Fruit fly (Drosophila melanogaster) whole organism, embryonic: Measurements from ENCODE around the gene Ide.

Experiments used
- Bteb2 ChIP-seq: fragments of 200-800 bp; sonication (Bioruptor generic); optimal IDR thresholded peaks from 2 replicates; lab custom pipeline; 2016; ENCODE audit warnings: missing biosample characterization, missing genetic modification characterization
- CG10267 ChIP-seq: fragments of 200-800 bp; sonication (Bioruptor generic); optimal IDR thresholded peaks from 2 replicates; lab custom pipeline; 2018; ENCODE audit warnings: missing biosample characterization, mild to moderate bottlenecking, missing genetic modification characterization, moderate library complexity
- CG10462 ChIP-seq: fragments of 200-800 bp; sonication (Bioruptor generic); optimal IDR thresholded peaks from 2 replicates; lab custom pipeline; 2016; ENCODE audit warnings: missing biosample characterization, missing genetic modification characterization
- CG13287 ChIP-seq: fragments of 200-800 bp; sonication (Bioruptor generic); IDR thresholded peaks from 2 replicates; pipeline ENCODE4 v1.3.6; 2022; ENCODE audit warnings: missing biosample characterization, missing genetic modification characterization; ENCODE audit not compliant: partially characterized antibody
- CG13296 ChIP-seq: fragments of 200-800 bp; sonication (Bioruptor generic); optimal IDR thresholded peaks from 3 replicates; lab custom pipeline; 2018; ENCODE audit warnings: missing biosample characterization, mild to moderate bottlenecking, missing genetic modification characterization
- CG17829 ChIP-seq: fragments of 200-800 bp; optimal IDR thresholded peaks from 2 replicates; lab custom pipeline; 2019; ENCODE audit warnings: missing biosample characterization, mild to moderate bottlenecking, missing genetic modification characterization, moderate library complexity
- CG18262 ChIP-seq: fragments of 200-800 bp; optimal IDR thresholded peaks from 3 replicates; lab custom pipeline; 2019; ENCODE audit warnings: missing biosample characterization, mild to moderate bottlenecking, missing genetic modification characterization, moderate library complexity
- CG1832 ChIP-seq: fragments of 200-800 bp; sonication (Bioruptor generic); optimal IDR thresholded peaks from 2 replicates; lab custom pipeline; 2017; ENCODE audit warnings: missing biosample characterization, mild to moderate bottlenecking, missing genetic modification characterization, inconsistent platforms
- CG34224 ChIP-seq: fragments of 200-800 bp; sonication (Bioruptor generic); IDR thresholded peaks from 3 replicates; pipeline ENCODE4 v1.3.6; 2022; ENCODE audit warnings: missing biosample characterization, missing genetic modification characterization; ENCODE audit not compliant: partially characterized antibody
- CG42726 ChIP-seq: fragments of 200-800 bp; sonication (Bioruptor generic); IDR thresholded peaks from 2 replicates; pipeline ENCODE4 v1.3.6; 2022; ENCODE audit warnings: missing biosample characterization, missing genetic modification characterization; ENCODE audit not compliant: partially characterized antibody
- Elba2 ChIP-seq: fragments of 200-800 bp; sonication (Bioruptor generic); optimal IDR thresholded peaks from 3 replicates; lab custom pipeline; 2016; ENCODE audit warnings: missing biosample characterization, missing genetic modification characterization
- Ets97D ChIP-seq: fragments of 200-800 bp; sonication (Bioruptor generic); optimal IDR thresholded peaks from 3 replicates; lab custom pipeline; 2016; ENCODE audit warnings: missing biosample characterization, missing genetic modification characterization
- HLH3B ChIP-seq: fragments of 200-800 bp; sonication (Bioruptor generic); IDR thresholded peaks from 2 replicates; pipeline ENCODE4 v1.3.6; 2022; ENCODE audit warnings: missing biosample characterization, missing genetic modification characterization
- HLH4C ChIP-seq: fragments of 200-800 bp; sonication (Bioruptor generic); IDR thresholded peaks from 3 replicates; pipeline ENCODE4 v1.3.6; 2022; ENCODE audit warnings: missing biosample characterization, missing genetic modification characterization; ENCODE audit not compliant: partially characterized antibody
- HLH54F ChIP-seq: fragments of 200-800 bp; sonication (Bioruptor generic); optimal IDR thresholded peaks from 3 replicates; lab custom pipeline; 2016; ENCODE audit warnings: missing biosample characterization, missing genetic modification characterization
- HmgZ ChIP-seq: fragments of 200-800 bp; sonication (Bioruptor generic); optimal IDR thresholded peaks from 2 replicates; lab custom pipeline; 2018; ENCODE audit warnings: missing biosample characterization, mild to moderate bottlenecking, missing genetic modification characterization
- Hmr ChIP-seq: fragments of 200-800 bp; sonication (Bioruptor generic); optimal IDR thresholded peaks from 3 replicates; lab custom pipeline; 2017; ENCODE audit warnings: mild to moderate bottlenecking, missing biosample characterization, missing genetic modification reagents, missing genetic modification characterization
- Lhr ChIP-seq: fragments of 200-800 bp; sonication (Bioruptor generic); optimal IDR thresholded peaks from 3 replicates; lab custom pipeline; 2017; ENCODE audit warnings: mild to moderate bottlenecking, missing biosample characterization, missing genetic modification reagents, missing genetic modification characterization
- MESR4 ChIP-seq: fragments of 200-800 bp; sonication (Bioruptor generic); optimal IDR thresholded peaks from 2 replicates; lab custom pipeline; 2018; ENCODE audit warnings: missing biosample characterization, mild to moderate bottlenecking, missing genetic modification characterization, moderate library complexity
- Myb ChIP-seq: fragments of 200-800 bp; sonication (Bioruptor generic); optimal IDR thresholded peaks from 2 replicates; lab custom pipeline; 2016; ENCODE audit warnings: missing biosample characterization, missing genetic modification characterization
- Nf-YB ChIP-seq: fragments of 200-800 bp; sonication (Bioruptor generic); optimal IDR thresholded peaks from 3 replicates; lab custom pipeline; 2019; ENCODE audit warnings: missing biosample characterization, mild to moderate bottlenecking, missing genetic modification characterization, moderate library complexity
- Optix ChIP-seq: fragments of 200-800 bp; sonication (Bioruptor generic); IDR thresholded peaks from 3 replicates; pipeline ENCODE4 v1.3.6; 2022; ENCODE audit warnings: missing biosample characterization, missing genetic modification characterization
- Scr ChIP-seq: fragments of 200-800 bp; sonication (Bioruptor generic); IDR thresholded peaks from 2 replicates; pipeline ENCODE4 v1.3.6; 2022; ENCODE audit warnings: missing biosample characterization, missing genetic modification characterization; ENCODE audit not compliant: partially characterized antibody
- Sry-β ChIP-seq: fragments of 200-800 bp; sonication (Bioruptor generic); optimal IDR thresholded peaks from 2 replicates; lab custom pipeline; 2018; ENCODE audit warnings: missing biosample characterization, mild to moderate bottlenecking, missing genetic modification characterization, moderate library complexity
- YL-1 ChIP-seq: fragments of 200-800 bp; sonication (Bioruptor generic); optimal IDR thresholded peaks from 3 replicates; lab custom pipeline; 2017; ENCODE audit warnings: missing biosample characterization, mild to moderate bottlenecking, missing genetic modification characterization
- ab ChIP-seq: fragments of 200-800 bp; sonication (Bioruptor generic); optimal IDR thresholded peaks from 2 replicates; lab custom pipeline; 2016; ENCODE audit warnings: missing biosample characterization, missing genetic modification characterization
- amos ChIP-seq: fragments of 200-800 bp; sonication (Bioruptor generic); IDR thresholded peaks from 2 replicates; pipeline ENCODE4 v1.3.6; 2022; ENCODE audit warnings: missing biosample characterization, missing genetic modification characterization; ENCODE audit not compliant: partially characterized antibody
- bigmax ChIP-seq: fragments of 200-800 bp; sonication (Bioruptor generic); optimal IDR thresholded peaks from 2 replicates; lab custom pipeline; 2018; ENCODE audit warnings: missing biosample characterization, mild to moderate bottlenecking, missing genetic modification characterization
- btn ChIP-seq: fragments of 200-800 bp; sonication (Bioruptor generic); optimal IDR thresholded peaks from 2 replicates; lab custom pipeline; 2016; ENCODE audit warnings: missing biosample characterization, missing genetic modification characterization
- crp ChIP-seq, 2 experiments: fragments of 200-800 bp; sonication (Bioruptor generic); optimal IDR thresholded peaks; 2 replicates in 1 of 2; 3 replicates in 1 of 2; lab custom pipeline; 2017; ENCODE audit warnings: missing biosample characterization in 2 of 2, missing genetic modification characterization in 2 of 2, mild to moderate bottlenecking in 1 of 2, moderate library complexity in 1 of 2
- dan ChIP-seq: fragments of 200-800 bp; sonication (Bioruptor generic); IDR thresholded peaks from 2 replicates; pipeline ENCODE4 v1.3.6; 2022; ENCODE audit warnings: missing biosample characterization, missing genetic modification characterization
- gcm ChIP-seq: fragments of 200-800 bp; sonication (Bioruptor generic); optimal IDR thresholded peaks from 2 replicates; lab custom pipeline; 2019; ENCODE audit warnings: missing biosample characterization, mild to moderate bottlenecking, missing genetic modification characterization, moderate library complexity
- gfzf ChIP-seq: fragments of 200-800 bp; sonication (Bioruptor generic); optimal IDR thresholded peaks from 2 replicates; lab custom pipeline; 2016; ENCODE audit warnings: missing biosample characterization, mild to moderate bottlenecking, missing genetic modification characterization, moderate library complexity
- insv ChIP-seq, 2 experiments: fragments of 200-800 bp; sonication (Bioruptor generic); optimal IDR thresholded peaks; 3 replicates each; lab custom pipeline; 2016 to 2018; ENCODE audit warnings: missing biosample characterization in 2 of 2, missing genetic modification characterization in 2 of 2
- lbe ChIP-seq: fragments of 200-800 bp; sonication (Bioruptor generic); optimal IDR thresholded peaks from 2 replicates; lab custom pipeline; 2016; ENCODE audit warnings: missing biosample characterization, mild to moderate bottlenecking, missing genetic modification characterization
- mam ChIP-seq: fragments of 200-800 bp; sonication (Bioruptor generic); optimal IDR thresholded peaks from 3 replicates; lab custom pipeline; 2016; ENCODE audit warnings: missing biosample characterization, missing genetic modification characterization
- nerfin-2 ChIP-seq: fragments of 200-800 bp; sonication (Bioruptor generic); IDR thresholded peaks from 2 replicates; pipeline ENCODE4 v1.3.6; 2022; ENCODE audit warnings: missing biosample characterization, missing genetic modification characterization; ENCODE audit not compliant: partially characterized antibody
- nmo ChIP-seq: fragments of 200-800 bp; sonication (Bioruptor generic); optimal IDR thresholded peaks from 2 replicates; lab custom pipeline; 2018; ENCODE audit warnings: missing biosample characterization, mild to moderate bottlenecking, missing genetic modification characterization, moderate library complexity
- pros ChIP-seq: fragments of 200-800 bp; sonication (Bioruptor generic); optimal IDR thresholded peaks from 3 replicates; lab custom pipeline; 2019; ENCODE audit warnings: missing biosample characterization, mild to moderate bottlenecking, missing genetic modification characterization, moderate library complexity
- ro ChIP-seq: fragments of 200-800 bp; sonication (Bioruptor generic); IDR thresholded peaks from 2 replicates; pipeline ENCODE4 v1.3.6; 2022; ENCODE audit warnings: missing biosample characterization, missing genetic modification characterization
- row ChIP-seq: fragments of 200-800 bp; sonication (Bioruptor generic); IDR thresholded peaks from 3 replicates; pipeline ENCODE4 v1.3.6; 2022; ENCODE audit warnings: missing biosample characterization, missing genetic modification characterization
- salm ChIP-seq: fragments of 200-800 bp; sonication (Bioruptor generic); optimal IDR thresholded peaks from 2 replicates; lab custom pipeline; 2018; ENCODE audit warnings: missing biosample characterization, mild to moderate bottlenecking, missing genetic modification characterization
- so ChIP-seq: fragments of 200-800 bp; sonication (Bioruptor generic); IDR thresholded peaks from 3 replicates; pipeline ENCODE4 v1.3.6; 2022; ENCODE audit warnings: missing biosample characterization, missing genetic modification characterization
- stc ChIP-seq: fragments of 200-800 bp; sonication (Bioruptor generic); IDR thresholded peaks from 2 replicates; pipeline ENCODE4 v1.3.6; 2022; ENCODE audit warnings: missing biosample characterization, missing genetic modification characterization
- tap ChIP-seq: fragments of 200-800 bp; optimal IDR thresholded peaks from 3 replicates; lab custom pipeline; 2019; ENCODE audit warnings: missing biosample characterization, mild to moderate bottlenecking, missing genetic modification characterization, moderate library complexity
- trem ChIP-seq: fragments of 200-800 bp; optimal IDR thresholded peaks from 3 replicates; lab custom pipeline; 2019; ENCODE audit warnings: missing biosample characterization, mild to moderate bottlenecking, missing genetic modification characterization, moderate library complexity
- tup ChIP-seq: fragments of 200-800 bp; sonication (Bioruptor generic); optimal IDR thresholded peaks from 2 replicates; lab custom pipeline; 2016; ENCODE audit warnings: missing biosample characterization, mild to moderate bottlenecking, missing genetic modification characterization, moderate library complexity
- vnd ChIP-seq: fragments of 200-800 bp; sonication (Bioruptor generic); IDR thresholded peaks from 3 replicates; pipeline ENCODE4 v1.3.6; 2022; ENCODE audit warnings: missing biosample characterization, missing genetic modification characterization; ENCODE audit not compliant: partially characterized antibody
- zen2 ChIP-seq: fragments of 200-800 bp; sonication (Bioruptor generic); IDR thresholded peaks from 3 replicates; pipeline ENCODE4 v1.3.6; 2022; ENCODE audit warnings: missing biosample characterization, missing genetic modification characterization; ENCODE audit not compliant: partially characterized antibody

Ide gene

dm6 chr3L:20356613-20357012 is 19.1 kb downstream of the Ide start, which contains the start of gene kin17 (continued):
- peak; percentile 6 for TF ChIP-seq nmo (GFP tag; lab: Kevin White, UChicago)
- no peak for TF ChIP-seq Optix
- TF ChIP-seq HLH54F (GFP tag; lab: Kevin White, UChicago): no peak
- peak; percentile 54; the same call in 2 of the 3 replicates for TF ChIP-seq zen2 (GFP tag; lab: Robert Waterston, UW)
- TF ChIP-seq gfzf (GFP tag; lab: Kevin White, UChicago): peak; percentile 85
- no peak for TF ChIP-seq tap (tag; lab: Kevin White, UChicago)
- 0 out of 3 replicates have a peak, but pooled peaks have one; percentile 13 for TF ChIP-seq so (GFP tag; lab: Robert Waterston, UW)
- TF ChIP-seq CG34224: peak; percentile 68
- peak; percentile 8 for TF ChIP-seq CG10462 (GFP tag; lab: Kevin White, UChicago)
- no peak for TF ChIP-seq gcm (GFP tag; lab: Kevin White, UChicago)
- no peak for TF ChIP-seq lbe
- TF ChIP-seq insv (GFP tag; optimal IDR thresholded peaks at IDR 0.05; lab: Kevin White, UChicago): no peak
- peak; percentile 87 for TF ChIP-seq CG13287
- TF ChIP-seq crp (GFP tag; optimal IDR thresholded peaks at IDR 0.05; lab: Kevin White, UChicago): peak in 1 of 2 experiments; percentile 60
- TF ChIP-seq dan (GFP tag; lab: Robert Waterston, UW): no peak
- peak; percentile 3 for TF ChIP-seq CG17829
- TF ChIP-seq Ets97D (GFP tag; lab: Kevin White, UChicago): peak; percentile 1
- no peak for TF ChIP-seq vnd
- no peak for TF ChIP-seq CG18262
- no peak for TF ChIP-seq pros
- TF ChIP-seq bigmax: no peak
- TF ChIP-seq CG1832: no peak
- peak; percentile 35 for TF ChIP-seq CG10267 (tag; lab: Kevin White, UChicago)
- peak; percentile 69 for TF ChIP-seq MESR4
- 0 out of 3 replicates have a peak, but pooled peaks have one; percentile 36 for TF ChIP-seq HLH4C (GFP tag; lab: Robert Waterston, UW)
- no peak for TF ChIP-seq Hmr (GFP tag; lab: Kevin White, UChicago)
- peak; percentile 64 for TF ChIP-seq trem (tag; lab: Kevin White, UChicago)
- TF ChIP-seq tup (GFP tag; lab: Kevin White, UChicago): no peak
- no peak for TF ChIP-seq ro
- no peak for TF ChIP-seq salm (tag; lab: Kevin White, UChicago)
- no peak for TF ChIP-seq CG13296
- TF ChIP-seq mam: no peak
- TF ChIP-seq Scr (GFP tag; lab: Robert Waterston, UW): peak; percentile 75
- TF ChIP-seq ab (GFP tag; lab: Kevin White, UChicago): no peak
- peak; percentile 24 for TF ChIP-seq HmgZ (tag; lab: Kevin White, UChicago)
- no peak for TF ChIP-seq Lhr
- peak; percentile 58 for TF ChIP-seq YL-1
- peak; percentile 72 for TF ChIP-seq amos (GFP tag; lab: Robert Waterston, UW)
- peak; percentile 52 for TF ChIP-seq Myb (GFP tag; lab: Kevin White, UChicago)
- no peak for TF ChIP-seq Nf-YB (GFP tag; lab: Kevin White, UChicago)
- 0 out of 2 replicates have a peak, but pooled peaks have one; percentile 26 for TF ChIP-seq nerfin-2
- TF ChIP-seq Sry-β: no peak
- no peak for TF ChIP-seq stc (GFP tag; lab: Robert Waterston, UW)
- no peak for TF ChIP-seq Bteb2 (GFP tag; lab: Kevin White, UChicago)
- no peak for TF ChIP-seq HLH3B (GFP tag; lab: Robert Waterston, UW)
- no peak for TF ChIP-seq CG42726
- no peak for TF ChIP-seq btn (GFP tag; lab: Kevin White, UChicago)
- TF ChIP-seq row (GFP tag; lab: Robert Waterston, UW): peak; percentile 14; the same call in 1 of the 3 replicates
- TF ChIP-seq Elba2 (GFP tag; lab: Kevin White, UChicago): peak; percentile 57
